Fruit fly (Drosophila melanogaster) whole organism, embryonic: ENCODE data around the gene CG31804.

Experiments used
- Aef1 ChIP-seq: fragments of 200-800 bp; sonication (Bioruptor generic); IDR thresholded peaks from 3 replicates; pipeline ENCODE4 v1.3.6; 2022; ENCODE audit warnings: missing biosample characterization, missing genetic modification characterization
- CG14710 ChIP-seq: fragments of 200-800 bp; sonication (Bioruptor generic); optimal IDR thresholded peaks from 3 replicates; lab custom pipeline; 2019; ENCODE audit warnings: missing biosample characterization, mild to moderate bottlenecking, missing genetic modification characterization, moderate library complexity
- CG15479 ChIP-seq: fragments of 200-800 bp; sonication (Bioruptor generic); optimal IDR thresholded peaks from 3 replicates; lab custom pipeline; 2019; ENCODE audit warnings: missing biosample characterization, mild to moderate bottlenecking, missing genetic modification characterization, moderate library complexity
- CG2678 ChIP-seq: fragments of 200-800 bp; sonication (Bioruptor generic); optimal IDR thresholded peaks from 3 replicates; lab custom pipeline; 2019; ENCODE audit warnings: missing biosample characterization, mild to moderate bottlenecking, missing genetic modification characterization, moderate library complexity
- CG6254 ChIP-seq: fragments of 200-800 bp; sonication (Bioruptor generic); optimal IDR thresholded peaks from 3 replicates; lab custom pipeline; 2017; ENCODE audit warnings: mild to moderate bottlenecking, missing biosample characterization, missing genetic modification reagents, missing genetic modification characterization
- CG8924 ChIP-seq: fragments of 200-800 bp; optimal IDR thresholded peaks from 3 replicates; lab custom pipeline; 2019; ENCODE audit warnings: missing biosample characterization, mild to moderate bottlenecking, missing genetic modification characterization, moderate library complexity
- Dfd ChIP-seq, 2 experiments: fragments of >200 bp; optimal IDR thresholded peaks; 2 replicates each; lab custom pipeline; 2017; ENCODE audit warnings: missing biosample characterization in 2 of 2, missing genetic modification characterization in 2 of 2
- exex ChIP-seq: fragments of 200-800 bp; sonication (Bioruptor generic); optimal IDR thresholded peaks from 4 replicates; lab custom pipeline; 2018; ENCODE audit warnings: missing biosample characterization, mild to moderate bottlenecking, missing genetic modification characterization, moderate library complexity
- gsb-n ChIP-seq: fragments of 200-800 bp; sonication (Bioruptor generic); optimal IDR thresholded peaks from 3 replicates; lab custom pipeline; 2018; ENCODE audit warnings: missing biosample characterization, mild to moderate bottlenecking, missing genetic modification characterization
- lmd ChIP-seq: fragments of 200-800 bp; sonication (Bioruptor generic); IDR thresholded peaks from 2 replicates; pipeline ENCODE4 v1.3.6; 2022; ENCODE audit warnings: missing biosample characterization, missing genetic modification characterization
- nerfin-2 ChIP-seq: fragments of 200-800 bp; sonication (Bioruptor generic); IDR thresholded peaks from 2 replicates; pipeline ENCODE4 v1.3.6; 2022; ENCODE audit warnings: missing biosample characterization, missing genetic modification characterization; ENCODE audit not compliant: partially characterized antibody
- phol ChIP-seq: fragments of 200-800 bp; sonication (Bioruptor generic); optimal IDR thresholded peaks from 3 replicates; lab custom pipeline; 2018; ENCODE audit warnings: missing biosample characterization, mild to moderate bottlenecking, missing genetic modification characterization, moderate library complexity
- sc ChIP-seq, 3 experiments: fragments of >200 bp in 2 of 3; fragments of 200-800 bp in 1 of 3; sonication (Bioruptor generic) in 1 of 3; optimal IDR thresholded peaks; 2 replicates in 2 of 3; 3 replicates in 1 of 3; lab custom pipeline; 2017; ENCODE audit warnings: mild to moderate bottlenecking in 1 of 3, missing biosample characterization in 1 of 3, missing genetic modification characterization in 1 of 3, missing genetic modification reagents in 1 of 3

- TF ChIP-seq gsb-n (peak; percentile 39), Aef1 (GFP tag; lab: Robert Waterston, UW) (no peak), nerfin-2 (GFP tag; lab: Robert Waterston, UW) (peak; percentile 75), CG8924 (peak; percentile 39), phol (tag; lab: Kevin White, UChicago) (peak; percentile 12), sc (optimal IDR thresholded peaks at IDR 0.05; lab: Kevin White, UChicago) (no peak), sc (GFP tag; optimal IDR thresholded peaks at IDR 0.05; lab: Kevin White, UChicago) (no peak), Dfd (GFP tag; optimal IDR thresholded peaks at IDR 0.05; lab: Kevin White, UChicago) (no peak), CG14710 (tag; lab: Kevin White, UChicago) (peak; percentile 2), CG15479 (GFP tag; lab: Kevin White, UChicago) (peak; percentile 98), CG2678 (tag; lab: Kevin White, UChicago) (no peak), CG6254 (GFP tag; lab: Kevin White, UChicago) (no peak), lmd (GFP tag; lab: Robert Waterston, UW) (no peak), exex (tag; lab: Kevin White, UChicago) (peak; percentile 56)
These were observed 20.5 kb downstream of the CG31804 start, which contains the start of gene Lrch for dm6 chr2L:17383588-17384308.
